Fruit fly (Drosophila melanogaster): ENCODE results near the gene JhI-21.

JhI-21 gene

DNA sequence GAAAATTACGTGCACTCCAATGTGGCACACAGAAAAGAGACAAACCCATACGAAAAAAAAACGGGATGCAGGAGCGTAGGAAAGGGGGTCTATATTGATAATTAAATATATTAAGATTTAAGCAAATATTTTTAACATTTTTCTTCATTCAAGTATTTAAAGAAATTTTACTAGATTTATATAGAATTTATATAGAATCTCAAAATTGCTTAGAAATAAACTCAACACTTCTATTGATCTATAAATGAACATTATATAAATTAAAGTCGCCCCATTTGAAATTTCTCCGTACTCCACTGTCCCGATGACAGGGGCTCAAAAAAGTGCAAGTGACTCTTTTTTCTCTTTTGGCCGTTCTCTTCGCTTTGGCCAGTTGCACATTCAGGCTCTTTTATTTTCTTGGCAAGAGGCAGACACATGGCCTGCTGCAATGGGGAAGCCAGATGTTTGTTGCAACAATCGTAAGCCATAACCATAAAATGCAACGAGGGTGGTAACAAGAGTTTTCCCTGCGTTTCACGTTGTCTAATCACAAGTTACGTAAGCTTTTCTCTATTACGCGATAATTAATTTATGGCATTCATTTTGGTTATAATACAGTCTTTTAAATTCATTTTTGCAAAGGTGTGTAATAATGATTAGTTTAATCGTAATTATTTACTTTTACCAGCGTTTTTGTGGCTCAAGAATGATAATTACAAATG, 10.0 kb upstream of the JhI-21 start (continued):
- TF ChIP-seq ftz-f1 (GFP tag; optimal IDR thresholded peaks at IDR 0.05) (no peak), dati (GFP tag; IDR thresholded peaks at IDR 0.05) (no peak), crc (GFP tag; optimal IDR thresholded peaks at IDR 0.05) (no peak), HLH54F (GFP tag; optimal IDR thresholded peaks at IDR 0.05) (no peak), Camta (GFP tag; optimal IDR thresholded peaks at IDR 0.05) (no peak), CG12769 (tag; optimal IDR thresholded peaks at IDR 0.05) (no peak), seq (GFP tag; IDR thresholded peaks at IDR 0.05) (no peak), hth (optimal IDR thresholded peaks at IDR 0.05) (no peak), Antp (GFP tag; optimal IDR thresholded peaks at IDR 0.05) (no peak), nau (GFP tag; optimal IDR thresholded peaks at IDR 0.05) (no peak), chif (GFP tag; optimal IDR thresholded peaks at IDR 0.05) (no peak), Hey (tag; optimal IDR thresholded peaks at IDR 0.05) (no peak), CG7372 (GFP tag; IDR thresholded peaks at IDR 0.05) (no peak), CG12299 (tag; optimal IDR thresholded peaks at IDR 0.05) (no peak), CG12391 (tag; optimal IDR thresholded peaks at IDR 0.05) (peak; percentile 58), gfzf (GFP tag; optimal IDR thresholded peaks at IDR 0.05) (no peak), en (GFP tag; optimal IDR thresholded peaks at IDR 0.05) (no peak), grau (tag; optimal IDR thresholded peaks at IDR 0.05) (peak; percentile 45), Med (GFP tag) (no peak), mam (GFP tag; optimal IDR thresholded peaks at IDR 0.05) (no peak), eyg (GFP tag; optimal IDR thresholded peaks at IDR 0.05) (no peak), Doc3 (GFP tag; IDR thresholded peaks at IDR 0.05; ENCODE audit: partially characterized antibody) (no peak), salm (tag; optimal IDR thresholded peaks at IDR 0.05) (peak; percentile 4), Rfx (GFP tag; IDR thresholded peaks at IDR 0.05) (no peak), CG6689 (GFP tag; IDR thresholded peaks at IDR 0.05) (no peak), CG6683 (GFP tag; optimal IDR thresholded peaks at IDR 0.05) (no peak), Awh (GFP tag; IDR thresholded peaks at IDR 0.05) (no peak), Mes4 (GFP tag; optimal IDR thresholded peaks at IDR 0.05) (no peak), gsb-n (tag; optimal IDR thresholded peaks at IDR 0.05) (peak; percentile 72), BEAF-32 (GFP tag; optimal IDR thresholded peaks at IDR 0.05) (no peak), org-1 (GFP tag; optimal IDR thresholded peaks at IDR 0.05) (no peak), Hand (GFP tag; optimal IDR thresholded peaks at IDR 0.05) (no peak), Fer1 (GFP tag; optimal IDR thresholded peaks at IDR 0.05) (no peak), prd (optimal IDR thresholded peaks at IDR 0.05) (no peak), prd (GFP tag; IDR thresholded peaks at IDR 0.05) (peak; percentile 76; the same call in 2 of the 3 replicates), CG4707 (GFP tag; optimal IDR thresholded peaks at IDR 0.05) (no peak), CG4282 (GFP tag; optimal IDR thresholded peaks at IDR 0.05) (no peak), bigmax (GFP tag; optimal IDR thresholded peaks at IDR 0.05) (no peak), bab2 (GFP tag; optimal IDR thresholded peaks at IDR 0.05) (no peak), CG34376 (GFP tag; optimal IDR thresholded peaks at IDR 0.05) (no peak), Myb (GFP tag; optimal IDR thresholded peaks at IDR 0.05) (no peak), dan (GFP tag; IDR thresholded peaks at IDR 0.05) (no peak), CG13287 (GFP tag; IDR thresholded peaks at IDR 0.05; ENCODE audit: partially characterized antibody) (no peak), CG8478 (optimal IDR thresholded peaks at IDR 0.05) (no peak), klu (GFP tag; IDR thresholded peaks at IDR 0.05) (no peak), vnd (GFP tag; IDR thresholded peaks at IDR 0.05; ENCODE audit: partially characterized antibody) (no peak), Spps (tag; optimal IDR thresholded peaks at IDR 0.05) (peak; percentile 46), CG10321 (GFP tag; IDR thresholded peaks at IDR 0.05) (no peak), CG18764 (GFP tag; optimal IDR thresholded peaks at IDR 0.05) (no peak), tna (GFP tag; IDR thresholded peaks at IDR 0.05; ENCODE audit: partially characterized antibody) (no peak), CG1832 (GFP tag; optimal IDR thresholded peaks at IDR 0.05) (no peak), her (GFP tag; optimal IDR thresholded peaks at IDR 0.05) (no peak)
